Fruit fly (Drosophila melanogaster) whole organism, embryonic: ENCODE measurements around the gene Shmt.

ENCODE experiments used
- Asciz ChIP-seq: fragments of 200-800 bp; sonication (Bioruptor generic); optimal IDR thresholded peaks from 2 replicates; lab custom pipeline; 2017; ENCODE audit warnings: missing biosample characterization, mild to moderate bottlenecking, missing genetic modification characterization, missing genetic modification reagents
- Blimp-1 ChIP-seq: fragments of 200-800 bp; sonication (Bioruptor generic); optimal IDR thresholded peaks from 3 replicates; lab custom pipeline; 2018; ENCODE audit warnings: missing biosample characterization, missing genetic modification characterization, mild to moderate bottlenecking, moderate library complexity, missing genetic modification reagents
- CG10267 ChIP-seq: fragments of 200-800 bp; sonication (Bioruptor generic); optimal IDR thresholded peaks from 2 replicates; lab custom pipeline; 2018; ENCODE audit warnings: missing biosample characterization, mild to moderate bottlenecking, missing genetic modification characterization, moderate library complexity
- CG10462 ChIP-seq: fragments of 200-800 bp; sonication (Bioruptor generic); optimal IDR thresholded peaks from 2 replicates; lab custom pipeline; 2016; ENCODE audit warnings: missing biosample characterization, missing genetic modification characterization
- CG11085 ChIP-seq: fragments of 200-800 bp; sonication (Bioruptor generic); IDR thresholded peaks from 2 replicates; pipeline ENCODE4 v1.3.6; 2022; ENCODE audit warnings: missing biosample characterization, missing genetic modification characterization
- CG12942 ChIP-seq: fragments of 200-800 bp; sonication (Bioruptor generic); optimal IDR thresholded peaks from 3 replicates; lab custom pipeline; 2016; ENCODE audit warnings: missing biosample characterization, missing genetic modification characterization
- CG13624 ChIP-seq: fragments of 200-800 bp; sonication (Bioruptor generic); optimal IDR thresholded peaks from 2 replicates; lab custom pipeline; 2016; ENCODE audit warnings: missing biosample characterization, missing genetic modification characterization
- CG13775 ChIP-seq: fragments of 200-800 bp; sonication (Bioruptor generic); optimal IDR thresholded peaks from 3 replicates; lab custom pipeline; 2017; ENCODE audit warnings: missing biosample characterization, mild to moderate bottlenecking, missing genetic modification characterization
- CG14441 ChIP-seq: fragments of 200-800 bp; sonication (Bioruptor generic); IDR thresholded peaks from 2 replicates; pipeline ENCODE4 v1.3.6; 2022; ENCODE audit warnings: missing biosample characterization, missing genetic modification characterization
- CG1603 ChIP-seq: fragments of 200-800 bp; sonication (Bioruptor generic); optimal IDR thresholded peaks from 2 replicates; lab custom pipeline; 2019; ENCODE audit warnings: missing biosample characterization, mild to moderate bottlenecking, missing genetic modification characterization, moderate library complexity
- CG1792 ChIP-seq: fragments of 200-800 bp; sonication (Bioruptor generic); optimal IDR thresholded peaks from 2 replicates; lab custom pipeline; 2016; ENCODE audit warnings: missing biosample characterization, missing genetic modification characterization
- CG18262 ChIP-seq: fragments of 200-800 bp; optimal IDR thresholded peaks from 3 replicates; lab custom pipeline; 2019; ENCODE audit warnings: missing biosample characterization, mild to moderate bottlenecking, missing genetic modification characterization, moderate library complexity
- CG18619 ChIP-seq: fragments of 200-800 bp; sonication (Bioruptor generic); optimal IDR thresholded peaks from 3 replicates; lab custom pipeline; 2017; ENCODE audit warnings: missing biosample characterization, mild to moderate bottlenecking, missing genetic modification characterization
- CG4404 ChIP-seq: fragments of 200-800 bp; sonication (Bioruptor generic); IDR thresholded peaks from 2 replicates; pipeline ENCODE4 v1.3.6; 2022; ENCODE audit warnings: missing biosample characterization, missing genetic modification characterization
- Dip2 ChIP-seq: fragments of 200-800 bp; sonication (Bioruptor generic); IDR thresholded peaks from 2 replicates; pipeline ENCODE4 v1.3.6; 2022; ENCODE audit warnings: missing biosample characterization, missing genetic modification characterization
- Ets65A ChIP-seq: fragments of 200-800 bp; sonication (Bioruptor generic); peaks from one replicate; lab custom pipeline; 2016; ENCODE audit warnings: missing biosample characterization, missing genetic modification characterization
- HmgZ ChIP-seq: fragments of 200-800 bp; sonication (Bioruptor generic); optimal IDR thresholded peaks from 2 replicates; lab custom pipeline; 2018; ENCODE audit warnings: missing biosample characterization, mild to moderate bottlenecking, missing genetic modification characterization
- Hsf ChIP-seq: fragments of 200-800 bp; sonication (Bioruptor generic); optimal IDR thresholded peaks from 3 replicates; lab custom pipeline; 2016; ENCODE audit warnings: missing biosample characterization, missing genetic modification characterization
- Myb ChIP-seq: fragments of 200-800 bp; sonication (Bioruptor generic); optimal IDR thresholded peaks from 2 replicates; lab custom pipeline; 2016; ENCODE audit warnings: missing biosample characterization, missing genetic modification characterization
- NfI ChIP-seq: fragments of 200-800 bp; sonication (Bioruptor generic); optimal IDR thresholded peaks from 3 replicates; lab custom pipeline; 2018; ENCODE audit warnings: missing biosample characterization, mild to moderate bottlenecking, missing genetic modification characterization, moderate library complexity
- Usf ChIP-seq: fragments of 200-800 bp; sonication (Bioruptor generic); optimal IDR thresholded peaks from 2 replicates; lab custom pipeline; 2017; ENCODE audit warnings: missing genotype, missing biosample characterization, missing genetic modification characterization
- Xbp1 ChIP-seq: fragments of 200-800 bp; sonication (Bioruptor generic); optimal IDR thresholded peaks from 3 replicates; lab custom pipeline; 2016; ENCODE audit warnings: missing biosample characterization, mild to moderate bottlenecking, missing genetic modification characterization
- al ChIP-seq: fragments of 200-800 bp; sonication (Bioruptor generic); IDR thresholded peaks from 2 replicates; pipeline ENCODE4 v1.3.6; 2022; ENCODE audit warnings: missing biosample characterization, missing genetic modification characterization
- ara ChIP-seq: fragments of 200-800 bp; sonication (Bioruptor generic); IDR thresholded peaks from 2 replicates; pipeline ENCODE4 v1.3.6; 2022; ENCODE audit warnings: missing biosample characterization, missing genetic modification characterization
- chn ChIP-seq: fragments of 200-800 bp; sonication (Bioruptor generic); optimal IDR thresholded peaks from 2 replicates; lab custom pipeline; 2016; ENCODE audit warnings: missing biosample characterization, missing genetic modification characterization
- danr ChIP-seq: fragments of 200-800 bp; sonication (Bioruptor generic); IDR thresholded peaks from 2 replicates; pipeline ENCODE4 v1.3.6; 2022; ENCODE audit warnings: missing biosample characterization, missing genetic modification characterization
- dati ChIP-seq: fragments of 200-800 bp; sonication (Bioruptor generic); IDR thresholded peaks from 2 replicates; pipeline ENCODE4 v1.3.6; 2022; ENCODE audit warnings: missing biosample characterization, missing genetic modification characterization
- eve ChIP-seq, 2 experiments: fragments of >200 bp; optimal IDR thresholded peaks; 2 replicates each; lab custom pipeline; 2017; ENCODE audit warnings: missing biosample characterization in 2 of 2, missing genetic modification characterization in 2 of 2
- fu2 ChIP-seq: fragments of 200-800 bp; sonication (Bioruptor generic); optimal IDR thresholded peaks from 2 replicates; lab custom pipeline; 2016; ENCODE audit warnings: missing biosample characterization, missing genetic modification characterization
- gcm2 ChIP-seq: fragments of 200-800 bp; sonication (Bioruptor generic); optimal IDR thresholded peaks from 2 replicates; lab custom pipeline; 2016; ENCODE audit warnings: missing biosample characterization, missing genetic modification characterization
- her ChIP-seq: fragments of 200-800 bp; sonication (Bioruptor generic); optimal IDR thresholded peaks from 2 replicates; lab custom pipeline; 2016; ENCODE audit warnings: missing biosample characterization, missing genetic modification characterization
- hkb ChIP-seq, 2 experiments: fragments of 200-800 bp in 1 of 2; fragments of >200 bp in 1 of 2; sonication (Bioruptor generic) in 1 of 2; IDR thresholded peaks in 1 of 2; optimal IDR thresholded peaks in 1 of 2; 2 replicates each; pipeline versions ENCODE4 v1.3.6 to Lab custom; 2017 to 2022; ENCODE audit warnings: missing biosample characterization in 1 of 2, missing genetic modification characterization in 1 of 2
- mam ChIP-seq: fragments of 200-800 bp; sonication (Bioruptor generic); optimal IDR thresholded peaks from 3 replicates; lab custom pipeline; 2016; ENCODE audit warnings: missing biosample characterization, missing genetic modification characterization
- nmo ChIP-seq: fragments of 200-800 bp; sonication (Bioruptor generic); optimal IDR thresholded peaks from 2 replicates; lab custom pipeline; 2018; ENCODE audit warnings: missing biosample characterization, mild to moderate bottlenecking, missing genetic modification characterization, moderate library complexity
- nom ChIP-seq: fragments of 200-800 bp; sonication (Bioruptor generic); optimal IDR thresholded peaks from 2 replicates; lab custom pipeline; 2017; ENCODE audit warnings: missing biosample characterization, missing genetic modification characterization, mild to moderate bottlenecking, moderate library complexity, missing genetic modification reagents
- org-1 ChIP-seq: fragments of 200-800 bp; sonication (Bioruptor generic); optimal IDR thresholded peaks from 2 replicates; lab custom pipeline; 2017; ENCODE audit warnings: missing biosample characterization, missing genetic modification characterization
- pho ChIP-seq: fragments of 200-800 bp; sonication (Bioruptor generic); optimal IDR thresholded peaks from 2 replicates; lab custom pipeline; 2016; ENCODE audit warnings: missing biosample characterization, missing genetic modification characterization
- row ChIP-seq: fragments of 200-800 bp; sonication (Bioruptor generic); IDR thresholded peaks from 3 replicates; pipeline ENCODE4 v1.3.6; 2022; ENCODE audit warnings: missing biosample characterization, missing genetic modification characterization
- seq ChIP-seq: fragments of 200-800 bp; sonication (Bioruptor generic); IDR thresholded peaks from 2 replicates; pipeline ENCODE4 v1.3.6; 2022; ENCODE audit warnings: missing biosample characterization, missing genetic modification characterization
- shn ChIP-seq: fragments of 200-800 bp; sonication (Bioruptor generic); optimal IDR thresholded peaks from 3 replicates; lab custom pipeline; 2016; ENCODE audit warnings: missing biosample characterization, missing genetic modification characterization
- sisA ChIP-seq: fragments of 200-800 bp; sonication (Bioruptor generic); IDR thresholded peaks from 2 replicates; pipeline ENCODE4 v1.3.6; 2022; ENCODE audit warnings: missing biosample characterization, missing genetic modification characterization
- slbo ChIP-seq: fragments of 200-800 bp; sonication (Bioruptor generic); IDR thresholded peaks from 2 replicates; pipeline ENCODE4 v1.3.6; 2022; ENCODE audit warnings: missing biosample characterization, missing genetic modification characterization
- tin ChIP-seq: fragments of 200-800 bp; sonication (Bioruptor generic); optimal IDR thresholded peaks from 3 replicates; lab custom pipeline; 2016; ENCODE audit warnings: missing biosample characterization, missing genetic modification characterization
- tx ChIP-seq: fragments of 200-800 bp; sonication (Bioruptor generic); optimal IDR thresholded peaks from 2 replicates; lab custom pipeline; 2016; ENCODE audit warnings: missing biosample characterization, missing genetic modification characterization
- unc-4 ChIP-seq: fragments of 200-800 bp; sonication (Bioruptor generic); IDR thresholded peaks from 2 replicates; pipeline ENCODE4 v1.3.6; 2022; ENCODE audit warnings: missing biosample characterization, missing genetic modification characterization; ENCODE audit not compliant: partially characterized antibody
- unpg ChIP-seq: fragments of 200-800 bp; sonication (Bioruptor generic); optimal IDR thresholded peaks from 3 replicates; lab custom pipeline; 2018; ENCODE audit warnings: missing biosample characterization, mild to moderate bottlenecking, missing genetic modification characterization, moderate library complexity
- zfh1 ChIP-seq: fragments of 200-800 bp; sonication (Bioruptor generic); IDR thresholded peaks from 3 replicates; pipeline ENCODE4 v1.3.6; 2022; ENCODE audit warnings: missing biosample characterization, missing genetic modification characterization

The Shmt gene

dm6 chrX:5892512-5892911, 24.1 kb downstream of the Shmt start:
- peak; percentile 50 for TF ChIP-seq Ets65A (GFP tag; lab: Kevin White, UChicago)
- peak; percentile 26; the same call in 1 of the 2 replicates for TF ChIP-seq CG14441 (GFP tag; lab: Robert Waterston, UW)
- TF ChIP-seq nom (GFP tag; lab: Kevin White, UChicago) = peak; percentile 67
- no peak for TF ChIP-seq dati (GFP tag; lab: Robert Waterston, UW)
- TF ChIP-seq danr (GFP tag; lab: Robert Waterston, UW) = no peak

dm6 chrX:5891666-5892444, 24.7 kb downstream of the Shmt start:
- TF ChIP-seq CG11085 (GFP tag; lab: Robert Waterston, UW) (peak; percentile 52; the same call in 1 of the 2 replicates), Myb (peak; percentile 38), shn (GFP tag; lab: Kevin White, UChicago) (peak; percentile 15), seq (GFP tag; lab: Robert Waterston, UW) (0 out of 2 replicates have a peak, but pooled peaks have one; percentile 19), Asciz (GFP tag; lab: Kevin White, UChicago) (no peak), hkb (optimal IDR thresholded peaks at IDR 0.05; lab: Kevin White, UChicago) (no peak), hkb (GFP tag; IDR thresholded peaks at IDR 0.05; lab: Robert Waterston, UW) (no peak), CG1603 (tag; lab: Kevin White, UChicago) (peak; percentile 38), tin (GFP tag; lab: Kevin White, UChicago) (peak; percentile 21), CG14441 (GFP tag; lab: Robert Waterston, UW) (0 out of 2 replicates have a peak, but pooled peaks have one; percentile 15), HmgZ (peak; percentile 59), slbo (GFP tag; lab: Robert Waterston, UW) (peak; percentile 82), org-1 (GFP tag; lab: Kevin White, UChicago) (peak; percentile 11), Blimp-1 (peak; percentile 45), CG10462 (GFP tag; lab: Kevin White, UChicago) (no peak), mam (GFP tag; lab: Kevin White, UChicago) (peak; percentile 57), CG18619 (GFP tag; lab: Kevin White, UChicago) (peak; percentile 57), Dip2 (GFP tag; lab: Robert Waterston, UW) (no peak), her (GFP tag; lab: Kevin White, UChicago) (peak; percentile 38), al (GFP tag; lab: Robert Waterston, UW) (peak; percentile 54; the same call in 1 of the 2 replicates), eve (GFP tag; optimal IDR thresholded peaks at IDR 0.05; lab: Kevin White, UChicago) (no peak), CG18262 (peak; percentile 15), Usf (GFP tag; lab: Kevin White, UChicago) (peak; percentile 13), zfh1 (GFP tag; lab: Robert Waterston, UW) (peak; percentile 49; the same call in 2 of the 3 replicates), unc-4 (no peak), Xbp1 (GFP tag; lab: Kevin White, UChicago) (peak; percentile 20), gcm2 (GFP tag; lab: Kevin White, UChicago) (no peak), tx (GFP tag; lab: Kevin White, UChicago) (no peak), ara (GFP tag; lab: Robert Waterston, UW) (peak; percentile 49), fu2 (peak; percentile 40), sisA (peak; percentile 43), nmo (GFP tag; lab: Kevin White, UChicago) (peak; percentile 28), CG13775 (GFP tag; lab: Kevin White, UChicago) (peak; percentile 24), CG10267 (tag; lab: Kevin White, UChicago) (peak; percentile 10), pho (GFP tag; lab: Kevin White, UChicago) (peak; percentile 62), CG1792 (peak; percentile 14), CG13624 (GFP tag; lab: Kevin White, UChicago) (peak; percentile 65), row (GFP tag; lab: Robert Waterston, UW) (peak; percentile 15; the same call in 2 of the 3 replicates), unpg (peak; percentile 54), Hsf (peak; percentile 32), CG12942 (GFP tag; lab: Kevin White, UChicago) (peak; percentile 5), chn (peak; percentile 21), CG4404 (GFP tag; lab: Robert Waterston, UW) (no peak), NfI (GFP tag; lab: Kevin White, UChicago) (peak; percentile 9)
